Fruit fly (Drosophila melanogaster) Kc167 (cell line): ENCODE data around the gene kek6.

Experiments
- Myc ChIP-seq: fragments of >200 bp; optimal IDR thresholded peaks from 2 replicates; lab custom pipeline; 2017; ENCODE audit warnings: missing external identifiers
- insv ChIP-seq: fragments of >200 bp; optimal IDR thresholded peaks from 3 replicates; lab custom pipeline; 2018; ENCODE audit warnings: missing external identifiers
- ttk ChIP-seq: sonication (Bioruptor generic); optimal IDR thresholded peaks from 2 replicates; lab custom pipeline; 2017; ENCODE audit warnings: missing external identifiers

dm6 chr3R:31608030-31608429, 13.9 kb upstream of the kek6 start:
- TF ChIP-seq ttk (no peak), insv (no peak), Myc (lab: Kevin White, UChicago) (no peak)
